Fruit fly (Drosophila melanogaster) whole organism, embryonic: ENCODE measurements around the gene CG13248.

Experiments
- Ada2b ChIP-seq: fragments of 200-800 bp; sonication (Bioruptor generic); IDR thresholded peaks from 2 replicates; pipeline ENCODE4 v1.3.6; 2022; ENCODE audit warnings: missing biosample characterization, missing genetic modification characterization
- Adf1 ChIP-seq: fragments of 200-800 bp; sonication (Bioruptor generic); IDR thresholded peaks from 2 replicates; pipeline ENCODE4 v1.3.6; 2022; ENCODE audit warnings: missing biosample characterization, missing genetic modification characterization
- Bgb ChIP-seq: fragments of 200-800 bp; sonication (Bioruptor generic); IDR thresholded peaks from 2 replicates; pipeline ENCODE4 v1.3.6; 2022; ENCODE audit warnings: missing biosample characterization, missing genetic modification characterization; ENCODE audit not compliant: partially characterized antibody
- CG10267 ChIP-seq: fragments of 200-800 bp; sonication (Bioruptor generic); optimal IDR thresholded peaks from 2 replicates; lab custom pipeline; 2018; ENCODE audit warnings: missing biosample characterization, mild to moderate bottlenecking, missing genetic modification characterization, moderate library complexity
- CG11723 ChIP-seq: fragments of 200-800 bp; sonication (Bioruptor generic); optimal IDR thresholded peaks from 2 replicates; lab custom pipeline; 2017; ENCODE audit warnings: missing biosample characterization, mild to moderate bottlenecking, missing genetic modification characterization
- CG12219 ChIP-seq: fragments of 200-800 bp; sonication (Bioruptor generic); optimal IDR thresholded peaks from 3 replicates; lab custom pipeline; 2018; ENCODE audit warnings: missing biosample characterization, mild to moderate bottlenecking, missing genetic modification characterization
- CG1233 ChIP-seq: fragments of 200-800 bp; sonication (Bioruptor generic); optimal IDR thresholded peaks from 4 replicates; lab custom pipeline; 2018; ENCODE audit warnings: missing biosample characterization, mild to moderate bottlenecking, missing genetic modification characterization
- CG14860 ChIP-seq: fragments of 200-800 bp; sonication (Bioruptor generic); IDR thresholded peaks from 3 replicates; pipeline ENCODE4 v1.3.6; 2022; ENCODE audit warnings: missing biosample characterization, missing genetic modification characterization; ENCODE audit not compliant: partially characterized antibody
- CG15073 ChIP-seq: fragments of 200-800 bp; sonication (Bioruptor generic); optimal IDR thresholded peaks from 2 replicates; lab custom pipeline; 2016; ENCODE audit warnings: missing biosample characterization, missing genetic modification characterization
- CG18262 ChIP-seq: fragments of 200-800 bp; optimal IDR thresholded peaks from 3 replicates; lab custom pipeline; 2019; ENCODE audit warnings: missing biosample characterization, mild to moderate bottlenecking, missing genetic modification characterization, moderate library complexity
- CG18764 ChIP-seq: fragments of 200-800 bp; sonication (Bioruptor generic); optimal IDR thresholded peaks from 3 replicates; lab custom pipeline; 2016; ENCODE audit warnings: missing biosample characterization, missing genetic modification characterization
- CG32532 ChIP-seq: fragments of 200-800 bp; sonication (Bioruptor generic); IDR thresholded peaks from 2 replicates; pipeline ENCODE4 v1.3.6; 2022; ENCODE audit warnings: missing biosample characterization, missing genetic modification characterization
- CG3281 ChIP-seq: fragments of 200-800 bp; sonication (Bioruptor generic); optimal IDR thresholded peaks from 3 replicates; lab custom pipeline; 2017; ENCODE audit warnings: missing biosample characterization, mild to moderate bottlenecking, missing genetic modification characterization
- CG34376 ChIP-seq: fragments of 200-800 bp; sonication (Bioruptor generic); optimal IDR thresholded peaks from 2 replicates; lab custom pipeline; 2018; ENCODE audit warnings: missing biosample characterization, mild to moderate bottlenecking, missing genetic modification characterization
- CG3838 ChIP-seq: fragments of 200-800 bp; sonication (Bioruptor generic); optimal IDR thresholded peaks from 3 replicates; lab custom pipeline; 2016; ENCODE audit warnings: missing biosample characterization, missing genetic modification characterization
- CG3847 ChIP-seq: fragments of 200-800 bp; sonication (Bioruptor generic); IDR thresholded peaks from 2 replicates; pipeline ENCODE4 v1.3.6; 2022; ENCODE audit warnings: missing biosample characterization, missing genetic modification characterization
- CG3995 ChIP-seq: fragments of 200-800 bp; sonication (Bioruptor generic); optimal IDR thresholded peaks from 3 replicates; lab custom pipeline; 2016; ENCODE audit warnings: missing biosample characterization, missing genetic modification characterization
- CG42726 ChIP-seq: fragments of 200-800 bp; sonication (Bioruptor generic); IDR thresholded peaks from 2 replicates; pipeline ENCODE4 v1.3.6; 2022; ENCODE audit warnings: missing biosample characterization, missing genetic modification characterization; ENCODE audit not compliant: partially characterized antibody
- CG4282 ChIP-seq: fragments of 200-800 bp; sonication (Bioruptor generic); optimal IDR thresholded peaks from 2 replicates; lab custom pipeline; 2016; ENCODE audit warnings: missing biosample characterization, missing genetic modification characterization
- CG4424 ChIP-seq: fragments of 200-800 bp; sonication (Bioruptor generic); optimal IDR thresholded peaks from 3 replicates; lab custom pipeline; 2016; ENCODE audit warnings: missing biosample characterization, missing genetic modification characterization
- CG8924 ChIP-seq: fragments of 200-800 bp; optimal IDR thresholded peaks from 3 replicates; lab custom pipeline; 2019; ENCODE audit warnings: missing biosample characterization, mild to moderate bottlenecking, missing genetic modification characterization, moderate library complexity
- Camta ChIP-seq: fragments of 200-800 bp; sonication (Bioruptor generic); optimal IDR thresholded peaks from 2 replicates; lab custom pipeline; 2016; ENCODE audit warnings: missing biosample characterization, missing genetic modification characterization
- CkIIα-i1 ChIP-seq: fragments of 200-800 bp; sonication (Bioruptor generic); IDR thresholded peaks from 2 replicates; pipeline ENCODE4 v1.3.6; 2022; ENCODE audit warnings: missing biosample characterization, missing genetic modification characterization
- Dip2 ChIP-seq: fragments of 200-800 bp; sonication (Bioruptor generic); IDR thresholded peaks from 2 replicates; pipeline ENCODE4 v1.3.6; 2022; ENCODE audit warnings: missing biosample characterization, missing genetic modification characterization
- E2f1 ChIP-seq: fragments of 200-800 bp; sonication (Bioruptor generic); IDR thresholded peaks from 2 replicates; pipeline ENCODE4 v1.3.6; 2022; ENCODE audit warnings: missing biosample characterization, missing genetic modification characterization
- E2f2 ChIP-seq: fragments of 200-800 bp; sonication (Bioruptor generic); IDR thresholded peaks from 2 replicates; pipeline ENCODE4 v1.3.6; 2022; ENCODE audit warnings: missing biosample characterization, missing genetic modification characterization
- ERR ChIP-seq: fragments of 200-800 bp; sonication (Bioruptor generic); optimal IDR thresholded peaks from 2 replicates; lab custom pipeline; 2016; ENCODE audit warnings: missing biosample characterization, missing genetic modification characterization
- Fer2 ChIP-seq: fragments of 200-800 bp; sonication (Bioruptor generic); optimal IDR thresholded peaks from 2 replicates; lab custom pipeline; 2018; ENCODE audit warnings: missing biosample characterization, mild to moderate bottlenecking, missing genetic modification characterization, moderate library complexity
- Hr51 ChIP-seq, 2 experiments: fragments of 200-800 bp; sonication (Bioruptor generic); optimal IDR thresholded peaks; 2 replicates in 1 of 2; 3 replicates in 1 of 2; lab custom pipeline; 2016 to 2018; ENCODE audit warnings: missing biosample characterization in 2 of 2, missing genetic modification characterization in 2 of 2, mild to moderate bottlenecking in 1 of 2, moderate library complexity in 1 of 2
- Lim3 ChIP-seq: fragments of 200-800 bp; sonication (Bioruptor generic); IDR thresholded peaks from 2 replicates; pipeline ENCODE4 v1.3.6; 2022; ENCODE audit warnings: missing biosample characterization, missing genetic modification characterization
- Lpt ChIP-seq: fragments of >200 bp; optimal IDR thresholded peaks from 2 replicates; lab custom pipeline; 2018; ENCODE audit warnings: missing biosample characterization, missing genetic modification characterization
- NK7.1 ChIP-seq: fragments of 200-800 bp; sonication (Bioruptor generic); optimal IDR thresholded peaks from 3 replicates; lab custom pipeline; 2016; ENCODE audit warnings: missing biosample characterization, missing genetic modification characterization
- PHDP ChIP-seq: fragments of 200-800 bp; sonication (Bioruptor generic); optimal IDR thresholded peaks from 3 replicates; lab custom pipeline; 2018; ENCODE audit warnings: missing biosample characterization, mild to moderate bottlenecking, missing genetic modification characterization, moderate library complexity
- Xrp1 ChIP-seq: fragments of 200-800 bp; sonication (Bioruptor generic); IDR thresholded peaks from 2 replicates; pipeline ENCODE4 v1.3.6; 2022; ENCODE audit warnings: missing biosample characterization, missing genetic modification characterization
- crol ChIP-seq: fragments of 200-800 bp; sonication (Bioruptor generic); IDR thresholded peaks from 2 replicates; pipeline ENCODE4 v1.3.6; 2022; ENCODE audit warnings: missing biosample characterization, missing genetic modification characterization
- dan ChIP-seq: fragments of 200-800 bp; sonication (Bioruptor generic); IDR thresholded peaks from 2 replicates; pipeline ENCODE4 v1.3.6; 2022; ENCODE audit warnings: missing biosample characterization, missing genetic modification characterization
- dmrt11E ChIP-seq: fragments of 200-800 bp; sonication (Bioruptor generic); optimal IDR thresholded peaks from 3 replicates; lab custom pipeline; 2018; ENCODE audit warnings: missing biosample characterization, mild to moderate bottlenecking, missing genetic modification characterization, moderate library complexity
- eyg ChIP-seq: fragments of 200-800 bp; sonication (Bioruptor generic); optimal IDR thresholded peaks from 3 replicates; lab custom pipeline; 2016; ENCODE audit warnings: missing biosample characterization, missing genetic modification characterization
- gcm2 ChIP-seq: fragments of 200-800 bp; sonication (Bioruptor generic); optimal IDR thresholded peaks from 2 replicates; lab custom pipeline; 2016; ENCODE audit warnings: missing biosample characterization, missing genetic modification characterization
- gsb ChIP-seq: fragments of 200-800 bp; sonication (Bioruptor generic); IDR thresholded peaks from 2 replicates; pipeline ENCODE4 v1.3.6; 2022; ENCODE audit warnings: missing biosample characterization, missing genetic modification characterization
- hbn ChIP-seq: fragments of 200-800 bp; sonication (Bioruptor generic); IDR thresholded peaks from 2 replicates; pipeline ENCODE4 v1.3.6; 2022; ENCODE audit warnings: missing biosample characterization, missing genetic modification characterization; ENCODE audit not compliant: partially characterized antibody
- lilli ChIP-seq: fragments of 200-800 bp; sonication (Bioruptor generic); optimal IDR thresholded peaks from 3 replicates; lab custom pipeline; 2016; ENCODE audit warnings: missing biosample characterization, missing genetic modification characterization
- onecut ChIP-seq: fragments of 200-800 bp; sonication (Bioruptor generic); IDR thresholded peaks from 2 replicates; pipeline ENCODE4 v1.3.6; 2022; ENCODE audit warnings: missing biosample characterization, missing genetic modification characterization
- p53 ChIP-seq: fragments of 200-800 bp; sonication (Bioruptor generic); optimal IDR thresholded peaks from 2 replicates; lab custom pipeline; 2016; ENCODE audit warnings: missing biosample characterization, missing genetic modification characterization
- pho ChIP-seq: fragments of 200-800 bp; sonication (Bioruptor generic); optimal IDR thresholded peaks from 2 replicates; lab custom pipeline; 2016; ENCODE audit warnings: missing biosample characterization, missing genetic modification characterization
- pzg ChIP-seq: fragments of 200-800 bp; sonication (Bioruptor generic); optimal IDR thresholded peaks from 3 replicates; lab custom pipeline; 2018; ENCODE audit warnings: missing biosample characterization, mild to moderate bottlenecking, missing genetic modification characterization, moderate library complexity
- repo ChIP-seq: fragments of 200-800 bp; sonication (Bioruptor generic); optimal IDR thresholded peaks from 2 replicates; lab custom pipeline; 2016; ENCODE audit warnings: missing biosample characterization, missing genetic modification characterization
- schlank ChIP-seq: fragments of 200-800 bp; sonication (Bioruptor generic); optimal IDR thresholded peaks from 2 replicates; lab custom pipeline; 2018; ENCODE audit warnings: missing biosample characterization, mild to moderate bottlenecking, missing genetic modification characterization
- sens ChIP-seq: fragments of 200-800 bp; sonication (Bioruptor generic); peaks from one replicate; lab custom pipeline; 2016; ENCODE audit warnings: missing biosample characterization, missing genetic modification characterization
- seq ChIP-seq: fragments of 200-800 bp; sonication (Bioruptor generic); IDR thresholded peaks from 2 replicates; pipeline ENCODE4 v1.3.6; 2022; ENCODE audit warnings: missing biosample characterization, missing genetic modification characterization
- zfh2 ChIP-seq: fragments of 200-800 bp; sonication (Bioruptor generic); optimal IDR thresholded peaks from 2 replicates; lab custom pipeline; 2016; ENCODE audit warnings: missing biosample characterization, missing genetic modification characterization

CG13248 gene

dm6 chr3L:20399550-20400109, 10.7 kb downstream of the CG13248 start (continued):
- peak; percentile 2 for TF ChIP-seq pzg (GFP tag; lab: Kevin White, UChicago)
- peak; percentile 75 to 95 for TF ChIP-seq Hr51 (GFP tag; optimal IDR thresholded peaks at IDR 0.05; lab: Kevin White, UChicago)
- peak; percentile 74 for TF ChIP-seq CG12219
- TF ChIP-seq eyg = peak; percentile 53
- TF ChIP-seq CG3847 (GFP tag; lab: Robert Waterston, UW) = peak; percentile 83
- TF ChIP-seq E2f1 = peak; percentile 84
- TF ChIP-seq ERR = peak; percentile 62
- no peak for TF ChIP-seq CG42726 (GFP tag; lab: Robert Waterston, UW)
- TF ChIP-seq lilli (GFP tag; lab: Kevin White, UChicago) = peak; percentile 90
- peak; percentile 87 for TF ChIP-seq CG4424 (GFP tag; lab: Kevin White, UChicago)
- peak; percentile 93 for TF ChIP-seq CG8924
- TF ChIP-seq CG3995 (GFP tag; lab: Kevin White, UChicago) = peak; percentile 55
- TF ChIP-seq schlank (tag; lab: Kevin White, UChicago) = peak; percentile 66
- TF ChIP-seq CG18764 (GFP tag; lab: Kevin White, UChicago) = peak; percentile 79
- peak; percentile 87 for TF ChIP-seq CG3281
- peak; percentile 86 for TF ChIP-seq CG4282 (GFP tag; lab: Kevin White, UChicago)
- TF ChIP-seq hbn (GFP tag; lab: Robert Waterston, UW) = no peak
- TF ChIP-seq Fer2 (tag; lab: Kevin White, UChicago) = peak; percentile 78
- peak; percentile 66 for TF ChIP-seq gcm2
- no peak for TF ChIP-seq Lpt (GFP tag; lab: Kevin White, UChicago)
- peak; percentile 66; the same call in 1 of the 2 replicates for TF ChIP-seq Adf1 (GFP tag; lab: Robert Waterston, UW)
- peak; percentile 92 for TF ChIP-seq PHDP (tag; lab: Kevin White, UChicago)
- TF ChIP-seq Bgb = no peak
- peak; percentile 85 for TF ChIP-seq CG1233
- TF ChIP-seq CG32532 (GFP tag; lab: Robert Waterston, UW) = peak; percentile 91
- TF ChIP-seq CG34376 (GFP tag; lab: Kevin White, UChicago) = peak; percentile 69
- peak; percentile 80 for TF ChIP-seq Ada2b (GFP tag; lab: Robert Waterston, UW)
- TF ChIP-seq dmrt11E = peak; percentile 71
- peak; percentile 99 for TF ChIP-seq CG15073
- peak; percentile 80 for TF ChIP-seq CG11723
- TF ChIP-seq CG3838 = peak; percentile 48
- TF ChIP-seq E2f2 (GFP tag; lab: Robert Waterston, UW) = peak; percentile 64; the same call in 1 of the 2 replicates
- TF ChIP-seq gsb (GFP tag; lab: Robert Waterston, UW) = peak; percentile 87
- TF ChIP-seq Camta (GFP tag; lab: Kevin White, UChicago) = peak; percentile 72
- TF ChIP-seq Dip2 (GFP tag; lab: Robert Waterston, UW) = no peak
- peak; percentile 52; the same call in 1 of the 2 replicates for TF ChIP-seq Lim3 (GFP tag; lab: Robert Waterston, UW)
- peak; percentile 63 for TF ChIP-seq NK7.1 (GFP tag; lab: Kevin White, UChicago)
- peak; percentile 79 for TF ChIP-seq CG10267 (tag; lab: Kevin White, UChicago)
- TF ChIP-seq sens (GFP tag; lab: Kevin White, UChicago) = peak; percentile 95
- TF ChIP-seq dan (GFP tag; lab: Robert Waterston, UW) = no peak
- peak; percentile 87 for TF ChIP-seq pho
- TF ChIP-seq seq = peak; percentile 84
- TF ChIP-seq Xrp1 (GFP tag; lab: Robert Waterston, UW) = peak; percentile 86
- TF ChIP-seq onecut = peak; percentile 79
- peak; percentile 90 for TF ChIP-seq CG18262 (tag; lab: Kevin White, UChicago)
- TF ChIP-seq zfh2 (GFP tag; lab: Kevin White, UChicago) = peak; percentile 85
- no peak for TF ChIP-seq CG14860 (GFP tag; lab: Robert Waterston, UW)
- no peak for TF ChIP-seq CkIIα-i1
- TF ChIP-seq crol (GFP tag; lab: Robert Waterston, UW) = no peak
- TF ChIP-seq repo (GFP tag; lab: Kevin White, UChicago) = peak; percentile 7
- TF ChIP-seq p53 (GFP tag; lab: Kevin White, UChicago) = no peak
